Worm (Caenorhabditis elegans) whole organism, L4 larva: ENCODE results near the gene F14H3.14.

Experiments used
- dve-1 ChIP-seq: sonication (generic microtip); optimal IDR thresholded peaks from 2 replicates; lab custom pipeline; 2017; ENCODE audit warnings: antibody characterized with exemption, mild to moderate bottlenecking, missing genetic modification characterization, missing compliant biosample characterization; ENCODE audit not compliant: insufficient read depth
- mep-1 ChIP-seq: fragments of 150-350 bp; sonication (generic microtip); optimal IDR thresholded peaks from 3 replicates; lab custom pipeline; 2014; ENCODE audit warnings: missing biosample characterization, missing genetic modification characterization
- nhr-28 ChIP-seq: fragments of 150-350 bp; optimal IDR thresholded peaks from 2 replicates; lab custom pipeline; 2014; ENCODE audit warnings: missing biosample characterization, missing genetic modification characterization
- saeg-2 ChIP-seq: fragments of 200-800 bp; sonication (Bioruptor generic); IDR thresholded peaks from 2 replicates; pipeline ENCODE4 v1.3.6; 2022; ENCODE audit warnings: missing genetic modification reagents, missing genetic modification characterization, missing compliant biosample characterization

DNA sequence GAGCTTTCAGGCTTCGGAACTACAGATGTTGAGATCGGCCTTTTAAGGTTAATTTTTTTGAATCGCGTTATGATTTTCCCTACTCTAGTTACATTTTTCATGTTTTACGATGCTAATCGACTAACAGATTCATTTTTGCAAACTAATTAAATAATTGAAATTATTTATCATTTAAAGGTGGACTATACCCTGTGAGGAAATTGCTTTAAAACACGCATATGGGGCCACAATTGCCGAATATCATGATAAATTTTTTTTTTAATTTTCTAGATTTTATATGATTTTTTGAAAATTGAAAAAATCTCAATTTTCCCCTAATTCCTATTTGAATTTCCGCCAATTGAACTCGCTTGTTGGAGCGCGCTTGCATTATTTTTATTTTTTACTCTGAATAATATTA, 695 bp downstream of the F14H3.14 start, which contains the start of gene fbxa-100:
- no peak for TF ChIP-seq mep-1
- no peak for TF ChIP-seq saeg-2
- TF ChIP-seq nhr-28 (tag; lab: Kevin White, UChicago), result no peak
- no peak for TF ChIP-seq dve-1 (tag; lab: Kevin White, UChicago)
